Worm (Caenorhabditis elegans) whole organism, L4 larva: ENCODE results near the gene C34E10.12.

Experiments
- D1046.2 ChIP-seq: fragments of 200-800 bp; sonication (Bioruptor generic); IDR thresholded peaks from 2 replicates; pipeline ENCODE4 v1.3.6; 2022; ENCODE audit warnings: missing genetic modification characterization, missing compliant biosample characterization
- F10B5.3 ChIP-seq: sonication (generic microtip); optimal IDR thresholded peaks from 2 replicates; lab custom pipeline; 2016; ENCODE audit warnings: mild to moderate bottlenecking, missing genetic modification characterization, missing compliant biosample characterization
- F26F4.8 ChIP-seq: fragments of 200-800 bp; sonication (Bioruptor generic); conservative IDR thresholded peaks from 2 replicates; pipeline ENCODE4 v1.3.6; 2022; ENCODE audit warnings: missing genetic modification characterization, missing compliant biosample characterization
- R02D3.7 ChIP-seq: fragments of 150-350 bp; sonication (generic microtip); optimal IDR thresholded peaks from 3 replicates; lab custom pipeline; 2014; ENCODE audit warnings: missing biosample characterization, missing genetic modification characterization
- T26A8.4 ChIP-seq: fragments of 200-800 bp; sonication (Bioruptor generic); IDR thresholded peaks from 2 replicates; pipeline ENCODE4 v1.3.6; 2022; ENCODE audit warnings: missing genetic modification characterization, missing compliant biosample characterization
- aly-2 ChIP-seq: sonication (generic microtip); optimal IDR thresholded peaks from 2 replicates; lab custom pipeline; 2018; ENCODE audit warnings: missing biosample characterization, missing genetic modification characterization
- ama-1 ChIP-seq: fragments of 150-350 bp; optimal IDR thresholded peaks from 2 replicates; lab custom pipeline; 2014; ENCODE audit warnings: inconsistent platforms, mixed read lengths
- arid-1 ChIP-seq: fragments of 200-800 bp; sonication (Bioruptor generic); conservative IDR thresholded peaks from 2 replicates; pipeline ENCODE4 v1.3.6; 2022; ENCODE audit warnings: missing genetic modification reagents, missing genetic modification characterization, missing compliant biosample characterization
- attf-4 ChIP-seq: sonication (generic microtip); optimal IDR thresholded peaks from 3 replicates; lab custom pipeline; 2017; ENCODE audit warnings: missing biosample characterization, missing genetic modification characterization
- ceh-28 ChIP-seq: fragments of 150-350 bp; optimal IDR thresholded peaks from 2 replicates; lab custom pipeline; 2014; ENCODE audit warnings: missing biosample characterization, missing genetic modification reagents, missing genetic modification characterization
- ceh-32 ChIP-seq: sonication (generic microtip); optimal IDR thresholded peaks from 2 replicates; lab custom pipeline; 2016; ENCODE audit warnings: mild to moderate bottlenecking, missing genetic modification characterization, missing compliant biosample characterization; ENCODE audit not compliant: poor library complexity
- ceh-44 ChIP-seq: fragments of 200-800 bp; sonication (Bioruptor generic); IDR thresholded peaks from 2 replicates; pipeline ENCODE4 v1.3.6; 2022; ENCODE audit warnings: missing genetic modification reagents, missing genetic modification characterization, missing compliant biosample characterization
- ceh-62 ChIP-seq: sonication (generic microtip); optimal IDR thresholded peaks from 2 replicates; lab custom pipeline; 2017; ENCODE audit warnings: missing biosample characterization, missing genetic modification characterization
- ces-1 ChIP-seq: fragments of 150-350 bp; sonication (generic microtip); optimal IDR thresholded peaks from 4 replicates; lab custom pipeline; 2014; ENCODE audit warnings: missing biosample characterization, missing genetic modification reagents, missing genetic modification characterization
- ctbp-1 ChIP-seq: fragments of 200-800 bp; sonication (Bioruptor generic); IDR thresholded peaks from 2 replicates; pipeline ENCODE4 v1.3.6; 2022; ENCODE audit warnings: missing genetic modification reagents, missing genetic modification characterization, missing compliant biosample characterization
- daf-16 ChIP-seq, 3 experiments: sonication (generic microtip); optimal IDR thresholded peaks; 2 replicates each; lab custom pipeline; 2016 to 2017; ENCODE audit warnings: missing genetic modification characterization in 3 of 3, missing genetic modification reagents in 3 of 3, mild to moderate bottlenecking in 2 of 3, missing compliant biosample characterization in 2 of 3, missing biosample characterization in 1 of 3, moderate library complexity in 1 of 3
- daf-19 ChIP-seq: fragments of 200-800 bp; sonication (Bioruptor generic); conservative IDR thresholded peaks from 2 replicates; pipeline ENCODE4 v1.3.6; 2022; ENCODE audit warnings: missing genetic modification characterization, missing compliant biosample characterization
- daf-8 ChIP-seq: fragments of 200-800 bp; sonication (Bioruptor generic); IDR thresholded peaks from 2 replicates; pipeline ENCODE4 v1.3.6; 2022; ENCODE audit warnings: missing genetic modification characterization, missing compliant biosample characterization
- dmd-8 ChIP-seq: fragments of 200-800 bp; sonication (Bioruptor generic); IDR thresholded peaks from 2 replicates; pipeline ENCODE4 v1.3.6; 2022; ENCODE audit warnings: missing genetic modification characterization, missing compliant biosample characterization
- dmd-9 ChIP-seq: fragments of 200-800 bp; sonication (Bioruptor generic); IDR thresholded peaks from 2 replicates; pipeline ENCODE4 v1.3.6; 2022; ENCODE audit warnings: missing genetic modification reagents, missing genetic modification characterization, missing compliant biosample characterization
- dpl-1 ChIP-seq: fragments of 150-350 bp; optimal IDR thresholded peaks from 2 replicates; lab custom pipeline; 2014; ENCODE audit warnings: missing biosample characterization, missing genetic modification reagents, missing genetic modification characterization
- duxl-1 ChIP-seq: sonication (generic microtip); optimal IDR thresholded peaks from 2 replicates; lab custom pipeline; 2016; ENCODE audit warnings: mild to moderate bottlenecking, missing genetic modification characterization, moderate library complexity, missing compliant biosample characterization; ENCODE audit not compliant: poor library complexity
- dve-1 ChIP-seq: sonication (generic microtip); optimal IDR thresholded peaks from 2 replicates; lab custom pipeline; 2017; ENCODE audit warnings: antibody characterized with exemption, mild to moderate bottlenecking, missing genetic modification characterization, missing compliant biosample characterization; ENCODE audit not compliant: insufficient read depth
- egl-43 ChIP-seq: fragments of 200-800 bp; sonication (Bioruptor generic); IDR thresholded peaks from 2 replicates; pipeline ENCODE4 v1.3.6; 2022; ENCODE audit warnings: missing genetic modification reagents, missing genetic modification characterization, missing compliant biosample characterization
- fos-1 ChIP-seq: fragments of 150-350 bp; optimal IDR thresholded peaks from 2 replicates; lab custom pipeline; 2014; ENCODE audit warnings: missing biosample characterization, missing genetic modification characterization
- gei-8 ChIP-seq: fragments of 200-800 bp; sonication (Bioruptor generic); optimal IDR thresholded peaks from 2 replicates; lab custom pipeline; 2018; ENCODE audit warnings: mild to moderate bottlenecking, missing genetic modification characterization, missing compliant biosample characterization
- hif-1 ChIP-seq, 2 experiments: sonication (generic microtip); optimal IDR thresholded peaks; 2 replicates each; lab custom pipeline; 2016 to 2017; ENCODE audit warnings: missing compliant biosample characterization in 2 of 2, missing genetic modification characterization in 2 of 2, missing genetic modification reagents in 2 of 2, missing genotype in 2 of 2, mild to moderate bottlenecking in 1 of 2
- hmg-1.1 ChIP-seq: fragments of 200-800 bp; sonication (Bioruptor generic); IDR thresholded peaks from 2 replicates; pipeline ENCODE4 v1.3.6; 2022; ENCODE audit warnings: missing genetic modification reagents, missing genetic modification characterization, missing compliant biosample characterization
- lin-15B ChIP-seq: fragments of 150-350 bp; sonication (generic microtip); optimal IDR thresholded peaks from 3 replicates; lab custom pipeline; 2014; ENCODE audit warnings: missing biosample characterization, missing genetic modification characterization
- lin-29 ChIP-seq: fragments of 200-800 bp; sonication (Bioruptor generic); IDR thresholded peaks from 2 replicates; pipeline ENCODE4 v1.3.6; 2022; ENCODE audit warnings: missing genetic modification reagents, missing genetic modification characterization, missing compliant biosample characterization
- lin-39 ChIP-seq: fragments of 150-350 bp; optimal IDR thresholded peaks from 2 replicates; lab custom pipeline; 2014; ENCODE audit warnings: missing biosample characterization, missing genetic modification reagents, missing genetic modification characterization
- lsy-2 ChIP-seq, 2 experiments: fragments of 150-350 bp in 1 of 2; sonication (generic microtip) in 1 of 2; optimal IDR thresholded peaks; 2 replicates each; lab custom pipeline; 2014 to 2017; ENCODE audit warnings: missing biosample characterization in 2 of 2, missing genetic modification characterization in 2 of 2
- madf-5 ChIP-seq, 2 experiments: fragments of 200-800 bp; sonication (Bioruptor generic); IDR thresholded peaks; 2 replicates each; pipeline ENCODE4 v1.3.6; 2022; ENCODE audit warnings: missing compliant biosample characterization in 2 of 2, missing genetic modification characterization in 2 of 2
- mdl-1 ChIP-seq, 2 experiments: fragments of 150-350 bp in 1 of 2; sonication (generic microtip) in 1 of 2; optimal IDR thresholded peaks; 2 replicates each; lab custom pipeline; 2014 to 2017; ENCODE audit warnings: missing biosample characterization in 2 of 2, missing genetic modification characterization in 2 of 2
- mdt-29 ChIP-seq: fragments of 200-800 bp; sonication (Bioruptor generic); IDR thresholded peaks from 2 replicates; pipeline ENCODE4 v1.3.6; 2022; ENCODE audit warnings: missing genetic modification reagents, missing genetic modification characterization, missing compliant biosample characterization
- mep-1 ChIP-seq: fragments of 150-350 bp; sonication (generic microtip); optimal IDR thresholded peaks from 3 replicates; lab custom pipeline; 2014; ENCODE audit warnings: missing biosample characterization, missing genetic modification characterization
- mes-2 ChIP-seq: sonication (generic microtip); optimal IDR thresholded peaks from 2 replicates; lab custom pipeline; 2016; ENCODE audit warnings: missing genotype, mild to moderate bottlenecking, missing genetic modification characterization, missing compliant biosample characterization; ENCODE audit not compliant: poor library complexity, severe bottlenecking
- mxl-2 ChIP-seq: fragments of 200-800 bp; sonication (Bioruptor generic); conservative IDR thresholded peaks from 2 replicates; pipeline ENCODE4 v1.3.6; 2022; ENCODE audit warnings: missing genetic modification reagents, missing genetic modification characterization, missing compliant biosample characterization
- nhr-11 ChIP-seq: fragments of 150-350 bp; optimal IDR thresholded peaks from 2 replicates; lab custom pipeline; 2014; ENCODE audit warnings: missing biosample characterization, missing genetic modification characterization
- nhr-76 ChIP-seq: fragments of 150-350 bp; optimal IDR thresholded peaks from 2 replicates; lab custom pipeline; 2014; ENCODE audit warnings: missing biosample characterization, missing genetic modification characterization
- php-3 ChIP-seq: fragments of 200-800 bp; sonication (Bioruptor generic); IDR thresholded peaks from 2 replicates; pipeline ENCODE4 v1.3.6; 2022; ENCODE audit warnings: missing genetic modification reagents, missing genetic modification characterization, missing compliant biosample characterization
- pqm-1 ChIP-seq: sonication (generic microtip); optimal IDR thresholded peaks from 2 replicates; lab custom pipeline; 2017; ENCODE audit warnings: missing biosample characterization, missing genetic modification characterization
- rbr-2 ChIP-seq: sonication (generic microtip); optimal IDR thresholded peaks from 2 replicates; lab custom pipeline; 2016; ENCODE audit warnings: missing genotype, missing genetic modification characterization, missing compliant biosample characterization
- saeg-2 ChIP-seq: fragments of 200-800 bp; sonication (Bioruptor generic); IDR thresholded peaks from 2 replicates; pipeline ENCODE4 v1.3.6; 2022; ENCODE audit warnings: missing genetic modification reagents, missing genetic modification characterization, missing compliant biosample characterization
- snpc-1.2 ChIP-seq: fragments of 200-800 bp; sonication (Bioruptor generic); IDR thresholded peaks from 2 replicates; pipeline ENCODE4 v1.3.6; 2022; ENCODE audit warnings: missing genetic modification reagents, missing genetic modification characterization, missing compliant biosample characterization
- snpc-4 ChIP-seq: fragments of 150-350 bp; optimal IDR thresholded peaks from 2 replicates; lab custom pipeline; 2014; ENCODE audit warnings: missing biosample characterization, missing genetic modification characterization
- spr-1 ChIP-seq: sonication (generic microtip); optimal IDR thresholded peaks from 2 replicates; lab custom pipeline; 2016; ENCODE audit warnings: mild to moderate bottlenecking, missing genetic modification characterization, missing compliant biosample characterization
- zag-1 ChIP-seq: fragments of 150-350 bp; optimal IDR thresholded peaks from 2 replicates; lab custom pipeline; 2014; ENCODE audit warnings: missing biosample characterization, missing genetic modification characterization
- zfp-3 ChIP-seq: fragments of 200-800 bp; sonication (Bioruptor generic); conservative IDR thresholded peaks from 2 replicates; pipeline ENCODE4 v1.3.6; 2022; ENCODE audit warnings: missing genetic modification reagents, missing genetic modification characterization, missing compliant biosample characterization
- zip-11 ChIP-seq: fragments of 200-800 bp; sonication (Bioruptor generic); IDR thresholded peaks from 2 replicates; pipeline ENCODE4 v1.3.6; 2022; ENCODE audit warnings: missing genetic modification characterization, missing compliant biosample characterization
- ztf-11 ChIP-seq: fragments of 150-350 bp; optimal IDR thresholded peaks from 2 replicates; lab custom pipeline; 2014; ENCODE audit warnings: missing biosample characterization, missing genetic modification characterization
- ztf-7 ChIP-seq: fragments of 150-350 bp; optimal IDR thresholded peaks from 2 replicates; lab custom pipeline; 2014; ENCODE audit warnings: missing biosample characterization, missing genetic modification characterization

The C34E10.12 gene

ce11 chrIII:5224908-5225307 lies 2.8 kb downstream of the C34E10.12 start (continued):
- TF ChIP-seq lin-15B (tag; lab: Kevin White, UChicago), result no peak
- no peak for TF ChIP-seq daf-16 (GFP tag; optimal IDR thresholded peaks at IDR 0.05; lab: Kevin White, UChicago)
- peak; percentile 73 for TF ChIP-seq daf-16 (tag; optimal IDR thresholded peaks at IDR 0.05; lab: Kevin White, UChicago)
- TF ChIP-seq mdt-29 (GFP tag; lab: Robert Waterston, UW), result no peak
- TF ChIP-seq mes-2 (tag; lab: Kevin White, UChicago), result peak; percentile 21
- no peak for TF ChIP-seq rbr-2
- TF ChIP-seq F10B5.3, result no peak
- TF ChIP-seq ceh-32 (tag; lab: Kevin White, UChicago), result no peak
- no peak for TF ChIP-seq mdl-1 (tag; optimal IDR thresholded peaks at IDR 0.05; lab: Kevin White, UChicago)
- no peak for TF ChIP-seq ceh-28 (tag; lab: Kevin White, UChicago)
- peak; percentile 1 for TF ChIP-seq dpl-1 (GFP tag; lab: Kevin White, UChicago)
- no peak for TF ChIP-seq ceh-44
- no peak for TF ChIP-seq hif-1 (tag; optimal IDR thresholded peaks at IDR 0.05; lab: Kevin White, UChicago)
- peak; percentile 14 for TF ChIP-seq mep-1 (tag; lab: Kevin White, UChicago)
- TF ChIP-seq dmd-8 (GFP tag; lab: Robert Waterston, UW), result no peak
- no peak for TF ChIP-seq nhr-76 (tag; lab: Kevin White, UChicago)
- no peak for TF ChIP-seq daf-19 (GFP tag; lab: Robert Waterston, UW)
- TF ChIP-seq snpc-4 (tag; lab: Kevin White, UChicago), result no peak
- no peak for TF ChIP-seq duxl-1
- TF ChIP-seq ztf-11 (tag; lab: Kevin White, UChicago), result no peak
- TF ChIP-seq aly-2 (tag; lab: Kevin White, UChicago), result no peak
- TF ChIP-seq egl-43 (GFP tag; lab: Robert Waterston, UW), result no peak
- no peak for TF ChIP-seq arid-1 (GFP tag; lab: Robert Waterston, UW)
- no peak for TF ChIP-seq lin-29 (GFP tag; lab: Robert Waterston, UW)
- TF ChIP-seq snpc-1.2 (GFP tag; lab: Robert Waterston, UW), result no peak
- peak; percentile 51 for TF ChIP-seq ama-1 (lab: Kevin White, UChicago)
- peak; percentile 36 for TF ChIP-seq pqm-1 (tag; lab: Kevin White, UChicago)
- no peak for TF ChIP-seq ceh-62 (tag; lab: Kevin White, UChicago)
- TF ChIP-seq D1046.2 (GFP tag; lab: Robert Waterston, UW), result no peak
- no peak for TF ChIP-seq madf-5 (GFP tag; IDR thresholded peaks at IDR 0.05; lab: Robert Waterston, UW)
- TF ChIP-seq lin-39 (tag; lab: Kevin White, UChicago), result no peak
- no peak for TF ChIP-seq fos-1 (tag; lab: Kevin White, UChicago)
- TF ChIP-seq spr-1, result no peak
- no peak for TF ChIP-seq ctbp-1 (GFP tag; lab: Robert Waterston, UW)
- no peak for TF ChIP-seq F26F4.8 (GFP tag; lab: Robert Waterston, UW)
- no peak for TF ChIP-seq php-3
- TF ChIP-seq dmd-9 (GFP tag; lab: Robert Waterston, UW), result no peak
- no peak; the same call in 1 of the 2 replicates for TF ChIP-seq T26A8.4 (GFP tag; lab: Robert Waterston, UW)
- TF ChIP-seq nhr-11 (tag; lab: Kevin White, UChicago), result no peak
- TF ChIP-seq zfp-3 (GFP tag; lab: Robert Waterston, UW), result no peak
- TF ChIP-seq mxl-2 (GFP tag; lab: Robert Waterston, UW), result no peak
- TF ChIP-seq attf-4 (tag; lab: Kevin White, UChicago), result no peak
- TF ChIP-seq hmg-1.1 (GFP tag; lab: Robert Waterston, UW), result no peak
- TF ChIP-seq lsy-2 (tag; optimal IDR thresholded peaks at IDR 0.05; lab: Kevin White, UChicago), result peak in 1 of 2 experiments; percentile 21
- TF ChIP-seq ces-1 (GFP tag; lab: Kevin White, UChicago), result no peak
- TF ChIP-seq saeg-2 (GFP tag; lab: Robert Waterston, UW), result no peak
- no peak for TF ChIP-seq zip-11 (GFP tag; lab: Robert Waterston, UW)
- no peak for TF ChIP-seq ztf-7 (tag; lab: Kevin White, UChicago)
- TF ChIP-seq zag-1 (tag; lab: Kevin White, UChicago), result no peak
- TF ChIP-seq R02D3.7 (tag; lab: Kevin White, UChicago), result no peak
- TF ChIP-seq dve-1 (tag; lab: Kevin White, UChicago), result peak; percentile 81
- TF ChIP-seq daf-8, result no peak
- no peak for TF ChIP-seq gei-8
